Worm (Caenorhabditis elegans): Measurements from ENCODE around the gene fbxb-13.
A peak's percentile ranks its signal among the peaks of the same experiment; 100 is the strongest.
"Not testable (repeated sequence)": the region's sequence is repeated elsewhere in the genome, so short reads cannot be mapped to it uniquely, and the experiment has no call there.

Gene fbxb-13

ce11 chrII:1787208-1787607 lies 869 bp upstream of the fbxb-13 start:
- TF ChIP-seq lsy-2 (tag; optimal IDR thresholded peaks at IDR 0.05) (no peak), mep-1 (tag; optimal IDR thresholded peaks at IDR 0.05) (no peak), hlh-1 (tag; optimal IDR thresholded peaks at IDR 0.05) (no peak), sptf-1 (tag; optimal IDR thresholded peaks at IDR 0.05) (no peak), blmp-1 (tag; optimal IDR thresholded peaks at IDR 0.05) (no peak)

- TF ChIP-seq nhr-2 (tag; optimal IDR thresholded peaks at IDR 0.05) (no peak), bed-3 (GFP tag; optimal IDR thresholded peaks at IDR 0.05) (no peak), hlh-1 (tag; optimal IDR thresholded peaks at IDR 0.05) (no peak)
Observed at ce11 chrII:1806358-1806757, 18.3 kb downstream of the fbxb-13 start, which contains the start of gene C08F1.12. Gene C08F1.12, minus strand, starts transcription at chrII:1806458.

ce11 chrII:1808217-1808616 lies 20.1 kb downstream of the fbxb-13 start, which contains the start of gene C08F1.8:
Gene C08F1.8, minus strand, starts transcription at chrII:1808317.
- no peak for TF ChIP-seq nhr-2 (tag; optimal IDR thresholded peaks at IDR 0.05)
- TF ChIP-seq ceh-83 (GFP tag; optimal IDR thresholded peaks at IDR 0.05) = no peak
- TF ChIP-seq sptf-1 (tag; optimal IDR thresholded peaks at IDR 0.05) = no peak
- TF ChIP-seq unc-62 (GFP tag; optimal IDR thresholded peaks at IDR 0.05) = no peak
- no peak for TF ChIP-seq hlh-1 (tag; optimal IDR thresholded peaks at IDR 0.05)
- TF ChIP-seq mep-1 (tag; optimal IDR thresholded peaks at IDR 0.05) = no peak
- no peak for TF ChIP-seq cnd-1 (tag; optimal IDR thresholded peaks at IDR 0.05)
- no peak for TF ChIP-seq ces-1 (GFP tag; optimal IDR thresholded peaks at IDR 0.05)
- TF ChIP-seq M03D4.4 (tag; optimal IDR thresholded peaks at IDR 0.05) = no peak
- TF ChIP-seq pha-4 (tag; optimal IDR thresholded peaks at IDR 0.05) = no peak
- no peak for TF ChIP-seq blmp-1 (tag; optimal IDR thresholded peaks at IDR 0.05)

- no peak for TF ChIP-seq bed-3 (GFP tag; optimal IDR thresholded peaks at IDR 0.05)
- peak; percentile 59 for TF ChIP-seq hlh-1 (tag; optimal IDR thresholded peaks at IDR 0.05)
Observed at ce11 chrII:1816053-1816452, 28.0 kb downstream of the fbxb-13 start.

- TF ChIP-seq zip-8 (tag; optimal IDR thresholded peaks at IDR 0.05) = no peak
Observed at ce11 chrII:1818300-1818699, 30.2 kb downstream of the fbxb-13 start, which contains the start of gene fbxb-10. Gene fbxb-10, minus strand, starts transcription at chrII:1818400.

ce11 chrII:1819944-1820570 lies 32.0 kb downstream of the fbxb-13 start, which contains the start of gene fbxc-19:
Gene fbxc-19, plus strand, starts transcription at chrII:1820479.
- TF ChIP-seq elt-3 (tag; optimal IDR thresholded peaks at IDR 0.05) (peak; percentile 63), mep-1 (tag; optimal IDR thresholded peaks at IDR 0.05) (peak; percentile 12), elt-1 (tag; optimal IDR thresholded peaks at IDR 0.05; ENCODE audit: borderline replicate concordance, insufficient read depth) (peak; percentile 92), lsy-2 (tag; optimal IDR thresholded peaks at IDR 0.05) (no peak)

- TF ChIP-seq ceh-39 (tag; optimal IDR thresholded peaks at IDR 0.05) (no peak), sem-2 (GFP tag; optimal IDR thresholded peaks at IDR 0.05) (no peak), lsy-2 (tag; optimal IDR thresholded peaks at IDR 0.05) (no peak), nhr-28 (tag; optimal IDR thresholded peaks at IDR 0.05) (no peak), M03D4.4 (tag; optimal IDR thresholded peaks at IDR 0.05) (no peak), drap-1 (GFP tag; optimal IDR thresholded peaks at IDR 0.05) (no peak), zip-8 (tag; optimal IDR thresholded peaks at IDR 0.05) (no peak), cnd-1 (tag; optimal IDR thresholded peaks at IDR 0.05) (peak; percentile 66), elt-3 (tag; optimal IDR thresholded peaks at IDR 0.05) (no peak), nhr-12 (tag; optimal IDR thresholded peaks at IDR 0.05) (no peak), tbx-8 (GFP tag; optimal IDR thresholded peaks at IDR 0.05) (no peak), sptf-1 (tag; optimal IDR thresholded peaks at IDR 0.05) (no peak), ces-1 (GFP tag; optimal IDR thresholded peaks at IDR 0.05) (peak; percentile 27)
Observed at ce11 chrII:1820774-1821173, 32.7 kb downstream of the fbxb-13 start, which contains the start of gene fbxa-3. Gene fbxa-3, minus strand, starts transcription at chrII:1820874.

ce11 chrII:1824329-1824728 lies 36.3 kb downstream of the fbxb-13 start, which contains the start of gene math-41:
Gene math-41, plus strand, starts transcription at chrII:1824629.
- not testable (repeated sequence) for TF ChIP-seq ceh-39 (tag; optimal IDR thresholded peaks at IDR 0.05); sem-2 (GFP tag; optimal IDR thresholded peaks at IDR 0.05); mab-5 (tag; optimal IDR thresholded peaks at IDR 0.05)

Measured in whole organism, mixed stage, embryonic.